Worm (Caenorhabditis elegans): ENCODE results near the gene str-136.

The str-136 gene

DNA sequence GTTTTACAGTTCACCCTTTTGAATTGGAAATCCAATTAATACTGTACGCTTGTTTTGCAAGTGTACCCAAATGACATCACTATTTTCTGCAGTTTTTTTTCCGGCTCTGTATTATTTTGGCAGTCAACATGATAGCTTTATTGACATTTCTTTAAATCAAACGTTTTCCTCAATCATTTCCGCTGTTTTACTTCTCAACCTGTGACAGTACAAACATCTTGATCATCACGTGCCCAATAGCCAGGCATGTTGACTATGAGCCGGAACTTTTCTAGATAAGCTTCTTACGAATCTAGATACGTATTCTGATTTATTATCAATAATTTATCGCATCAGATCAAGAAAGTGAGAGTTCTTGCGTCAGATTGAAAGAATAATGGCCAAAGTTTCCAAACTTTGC lies 8.9 kb downstream of the str-136 start (continued):
- no peak for TF ChIP-seq mep-1 (tag; optimal IDR thresholded peaks at IDR 0.05)
- TF ChIP-seq mes-2 (tag; optimal IDR thresholded peaks at IDR 0.05; ENCODE audit: poor library complexity, severe bottlenecking), result no peak
- TF ChIP-seq madf-9 (GFP tag; conservative IDR thresholded peaks at IDR 0.05), result no peak
- TF ChIP-seq zip-11 (GFP tag; IDR thresholded peaks at IDR 0.05), result no peak
- no peak for TF ChIP-seq arid-1 (GFP tag; conservative IDR thresholded peaks at IDR 0.05)
- TF ChIP-seq hif-1 (tag; optimal IDR thresholded peaks at IDR 0.05), result peak in 1 of 2 experiments; percentile 19
- no peak for TF ChIP-seq nhr-111 (GFP tag; optimal IDR thresholded peaks at IDR 0.05)
- TF ChIP-seq ces-1 (GFP tag; optimal IDR thresholded peaks at IDR 0.05), result no peak
- TF ChIP-seq fos-1 (tag; optimal IDR thresholded peaks at IDR 0.05), result no peak
- TF ChIP-seq lin-39 (tag; optimal IDR thresholded peaks at IDR 0.05), result no peak
- TF ChIP-seq nhr-77 (tag; optimal IDR thresholded peaks at IDR 0.05), result no peak
- TF ChIP-seq nhr-42 (GFP tag; IDR thresholded peaks at IDR 0.05), result no peak
- TF ChIP-seq daf-16 (GFP tag; optimal IDR thresholded peaks at IDR 0.05), result peak in 1 of 2 experiments; percentile 53
- peak; percentile 82 for TF ChIP-seq daf-16 (tag; optimal IDR thresholded peaks at IDR 0.05)
- TF ChIP-seq nhr-28 (tag; optimal IDR thresholded peaks at IDR 0.05), result no peak
- no peak for TF ChIP-seq F49E8.2 (tag; optimal IDR thresholded peaks at IDR 0.05; ENCODE audit: borderline replicate concordance)
- no peak for TF ChIP-seq aha-1 (tag)
- TF ChIP-seq lin-13 (GFP tag; optimal IDR thresholded peaks at IDR 0.05), result no peak
- TF ChIP-seq zfp-3 (GFP tag; conservative IDR thresholded peaks at IDR 0.05), result no peak
- no peak for TF ChIP-seq R02D3.7 (tag; optimal IDR thresholded peaks at IDR 0.05)
- no peak for TF ChIP-seq mxl-2 (GFP tag; conservative IDR thresholded peaks at IDR 0.05)
- no peak for TF ChIP-seq ztf-11 (tag; optimal IDR thresholded peaks at IDR 0.05)
- no peak for TF ChIP-seq pqm-1 (tag; optimal IDR thresholded peaks at IDR 0.05)
- TF ChIP-seq saeg-2 (GFP tag; IDR thresholded peaks at IDR 0.05), result no peak
- no peak for TF ChIP-seq ceh-20 (GFP tag; IDR thresholded peaks at IDR 0.05)
- TF ChIP-seq duxl-1 (tag; optimal IDR thresholded peaks at IDR 0.05; ENCODE audit: poor library complexity), result no peak
- no peak for TF ChIP-seq daf-19 (GFP tag; conservative IDR thresholded peaks at IDR 0.05)
- no peak for TF ChIP-seq D1046.2 (GFP tag; IDR thresholded peaks at IDR 0.05)
- no peak for TF ChIP-seq zip-2 (tag; optimal IDR thresholded peaks at IDR 0.05)
- no peak for TF ChIP-seq zag-1 (tag; optimal IDR thresholded peaks at IDR 0.05)
- TF ChIP-seq dve-1 (tag; optimal IDR thresholded peaks at IDR 0.05; ENCODE audit: insufficient read depth), result peak; percentile 87
- TF ChIP-seq tra-1 (GFP tag; IDR thresholded peaks at IDR 0.05), result peak; percentile 35; the same call in 1 of the 2 replicates
- TF ChIP-seq nhr-11 (tag; optimal IDR thresholded peaks at IDR 0.05), result no peak
- TF ChIP-seq nhr-102 (tag; optimal IDR thresholded peaks at IDR 0.05), result peak; percentile 53
- TF ChIP-seq snpc-1.2 (GFP tag; IDR thresholded peaks at IDR 0.05), result no peak
- no peak for TF ChIP-seq daf-8 (GFP tag; IDR thresholded peaks at IDR 0.05)
- TF ChIP-seq nhr-76 (tag; optimal IDR thresholded peaks at IDR 0.05), result no peak

DNA sequence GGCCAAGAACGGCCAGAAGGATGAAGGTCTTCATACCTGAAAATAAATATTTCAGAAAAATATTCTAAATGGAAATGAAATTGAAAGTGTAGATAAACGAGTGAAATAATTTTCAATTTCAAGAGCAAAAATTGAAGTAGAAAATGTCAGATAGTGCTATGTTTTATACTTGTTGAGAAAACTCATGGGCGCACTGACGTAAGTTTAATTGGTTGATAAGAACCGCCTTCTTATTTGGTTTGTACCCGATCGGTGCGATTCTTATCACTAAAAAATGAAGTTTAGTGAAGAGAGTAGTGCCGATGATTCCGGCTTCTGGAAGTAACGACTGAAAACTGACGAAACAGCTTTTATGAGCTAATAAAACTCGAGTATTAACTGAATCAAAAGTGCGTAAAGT lies 9.8 kb downstream of the str-136 start, which contains the start of the genes asp-6 and asp-12:
Gene asp-6, minus strand, starts transcription at position 36 of the 400 bp plus-strand sequence.
Gene asp-12, plus strand, starts transcription at position 309 of the 400 bp plus-strand sequence.
- TF ChIP-seq ceh-28 (tag; optimal IDR thresholded peaks at IDR 0.05) (no peak), hmg-1.1 (GFP tag; IDR thresholded peaks at IDR 0.05) (no peak), F44E2.7 (GFP tag; IDR thresholded peaks at IDR 0.05) (no peak), nhr-11 (tag; optimal IDR thresholded peaks at IDR 0.05) (no peak), Y75B8A.6 (GFP tag; IDR thresholded peaks at IDR 0.05) (0 out of 2 replicates have a peak, but pooled peaks have one; percentile 6), lin-1 (GFP tag; IDR thresholded peaks at IDR 0.05) (no peak), nhr-48 (tag; optimal IDR thresholded peaks at IDR 0.05) (peak; percentile 29), nhr-77 (tag; optimal IDR thresholded peaks at IDR 0.05) (peak; percentile 78), egl-43 (GFP tag; IDR thresholded peaks at IDR 0.05) (no peak), mes-2 (tag; optimal IDR thresholded peaks at IDR 0.05; ENCODE audit: poor library complexity, severe bottlenecking) (peak; percentile 28), Y105C5A.15 (GFP tag; IDR thresholded peaks at IDR 0.05) (no peak), hif-1 (tag; optimal IDR thresholded peaks at IDR 0.05) (no peak), ceh-62 (tag; optimal IDR thresholded peaks at IDR 0.05) (no peak), dpl-1 (GFP tag; optimal IDR thresholded peaks at IDR 0.05) (no peak), unc-39 (tag; optimal IDR thresholded peaks at IDR 0.05) (no peak), snpc-4 (tag; optimal IDR thresholded peaks at IDR 0.05) (no peak), duxl-1 (tag; optimal IDR thresholded peaks at IDR 0.05; ENCODE audit: poor library complexity) (no peak), nhr-41 (GFP tag; IDR thresholded peaks at IDR 0.05) (no peak), zfp-2 (tag; optimal IDR thresholded peaks at IDR 0.05) (no peak), php-3 (GFP tag; IDR thresholded peaks at IDR 0.05) (peak; percentile 80), ZK337.2 (GFP tag; IDR thresholded peaks at IDR 0.05) (no peak), hlh-11 (tag; optimal IDR thresholded peaks at IDR 0.05) (peak; percentile 69)

Measured in whole organism, L4 larva.